Fruit fly (Drosophila melanogaster) whole organism, prepupa: ENCODE measurements around the gene Elp1.

Source experiments
- CG34406 ChIP-seq: fragments of 200-800 bp; sonication (Bioruptor generic); optimal IDR thresholded peaks from 3 replicates; lab custom pipeline; 2016; ENCODE audit warnings: missing biosample characterization, missing genetic modification characterization
- CG3919 ChIP-seq: fragments of 200-800 bp; sonication (Bioruptor generic); optimal IDR thresholded peaks from 3 replicates; lab custom pipeline; 2016; ENCODE audit warnings: missing biosample characterization, missing genetic modification characterization
- CG6808 ChIP-seq: fragments of 200-800 bp; sonication (Bioruptor generic); optimal IDR thresholded peaks from 3 replicates; lab custom pipeline; 2017; ENCODE audit warnings: missing biosample characterization, missing genetic modification characterization, mild to moderate bottlenecking, moderate library complexity, missing genetic modification reagents
- CG8119 ChIP-seq: fragments of 200-800 bp; sonication (Bioruptor generic); IDR thresholded peaks from 3 replicates; pipeline ENCODE4 v1.3.6; 2022; ENCODE audit warnings: missing biosample characterization, missing genetic modification characterization
- Gug ChIP-seq: fragments of 200-800 bp; sonication (Bioruptor generic); IDR thresholded peaks from 2 replicates; pipeline ENCODE4 v1.3.6; 2022; ENCODE audit warnings: missing biosample characterization, missing genetic modification characterization
- net ChIP-seq: fragments of 200-800 bp; sonication (Bioruptor generic); optimal IDR thresholded peaks from 3 replicates; lab custom pipeline; 2016; ENCODE audit warnings: missing biosample characterization, missing genetic modification characterization

DNA sequence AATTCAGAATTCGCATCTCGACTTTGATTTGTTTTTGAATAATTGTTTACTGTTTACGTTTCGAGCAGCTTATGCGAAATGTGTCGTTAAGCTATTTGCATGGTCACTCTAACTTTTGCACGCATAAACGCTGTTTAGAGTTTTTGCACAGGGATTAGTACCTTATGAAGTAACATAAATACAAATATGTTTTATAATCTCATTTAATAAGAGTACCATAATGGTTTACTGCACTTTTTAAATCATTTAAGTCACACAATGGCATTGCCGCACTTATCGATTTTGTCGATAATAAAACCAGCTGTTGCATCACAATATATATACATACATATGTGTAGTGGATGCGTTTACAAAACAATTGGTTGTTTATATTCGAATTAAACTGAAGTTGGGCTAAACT is 24.2 kb upstream of the Elp1 start, which contains the start of the genes CG6813 and CG18764:
- TF ChIP-seq CG6808 (GFP tag; lab: Kevin White, UChicago) (no peak), CG34406 (GFP tag; lab: Kevin White, UChicago) (no peak), net (GFP tag; lab: Kevin White, UChicago) (no peak), CG8119 (GFP tag; lab: Robert Waterston, UW) (no peak), CG3919 (GFP tag; lab: Kevin White, UChicago) (no peak), Gug (GFP tag; lab: Robert Waterston, UW) (no peak)
